Fruit fly (Drosophila melanogaster) whole organism, embryonic: Measurements from ENCODE around the gene CG2021.
A peak's percentile ranks its signal among the peaks of the same experiment; 100 is the strongest.

ENCODE experiments used
- ATbp ChIP-seq: fragments of 200-800 bp; sonication (Bioruptor generic); optimal IDR thresholded peaks from 2 replicates; lab custom pipeline; 2017; ENCODE audit warnings: missing biosample characterization, mild to moderate bottlenecking, missing genetic modification characterization, missing genetic modification reagents
- Atf-2 ChIP-seq: fragments of 200-800 bp; sonication (Bioruptor generic); optimal IDR thresholded peaks from 2 replicates; lab custom pipeline; 2016; ENCODE audit warnings: missing biosample characterization, missing genetic modification characterization
- Blimp-1 ChIP-seq: fragments of 200-800 bp; sonication (Bioruptor generic); optimal IDR thresholded peaks from 3 replicates; lab custom pipeline; 2018; ENCODE audit warnings: missing biosample characterization, missing genetic modification characterization, mild to moderate bottlenecking, moderate library complexity, missing genetic modification reagents
- BtbVII ChIP-seq: fragments of 200-800 bp; sonication (Bioruptor generic); optimal IDR thresholded peaks from 3 replicates; lab custom pipeline; 2017; ENCODE audit warnings: missing biosample characterization, mild to moderate bottlenecking, missing genetic modification characterization
- CG10543 ChIP-seq: fragments of 200-800 bp; sonication (Bioruptor generic); optimal IDR thresholded peaks from 3 replicates; lab custom pipeline; 2017; ENCODE audit warnings: missing biosample characterization, mild to moderate bottlenecking, missing genetic modification characterization, moderate library complexity
- CG12744 ChIP-seq: fragments of 200-800 bp; sonication (Bioruptor generic); optimal IDR thresholded peaks from 2 replicates; lab custom pipeline; 2016; ENCODE audit warnings: missing biosample characterization, missing genetic modification characterization
- CG15479 ChIP-seq: fragments of 200-800 bp; sonication (Bioruptor generic); optimal IDR thresholded peaks from 3 replicates; lab custom pipeline; 2019; ENCODE audit warnings: missing biosample characterization, mild to moderate bottlenecking, missing genetic modification characterization, moderate library complexity
- CG15514 ChIP-seq: fragments of 200-800 bp; sonication (Bioruptor generic); optimal IDR thresholded peaks from 3 replicates; lab custom pipeline; 2017; ENCODE audit warnings: missing biosample characterization, missing genetic modification characterization, mild to moderate bottlenecking, moderate library complexity, missing genetic modification reagents
- CG15601 ChIP-seq: fragments of 200-800 bp; sonication (Bioruptor generic); optimal IDR thresholded peaks from 3 replicates; lab custom pipeline; 2019; ENCODE audit warnings: missing biosample characterization, mild to moderate bottlenecking, missing genetic modification characterization, moderate library complexity
- CG1602 ChIP-seq: fragments of 200-800 bp; sonication (Bioruptor generic); optimal IDR thresholded peaks from 3 replicates; lab custom pipeline; 2016; ENCODE audit warnings: missing biosample characterization, missing genetic modification characterization
- CG17328 ChIP-seq: fragments of 200-800 bp; sonication (Bioruptor generic); IDR thresholded peaks from 2 replicates; pipeline ENCODE4 v1.3.6; 2022; ENCODE audit warnings: missing biosample characterization, missing genetic modification characterization
- CG18476 ChIP-seq: fragments of 200-800 bp; sonication (Bioruptor generic); optimal IDR thresholded peaks from 2 replicates; lab custom pipeline; 2016; ENCODE audit warnings: missing biosample characterization, mild to moderate bottlenecking, missing genetic modification characterization
- CG31365 ChIP-seq: fragments of 200-800 bp; sonication (Bioruptor generic); optimal IDR thresholded peaks from 2 replicates; lab custom pipeline; 2018; ENCODE audit warnings: missing biosample characterization, mild to moderate bottlenecking, missing genetic modification characterization
- CG3407 ChIP-seq: fragments of 200-800 bp; sonication (Bioruptor generic); optimal IDR thresholded peaks from 2 replicates; lab custom pipeline; 2018; ENCODE audit warnings: missing biosample characterization, mild to moderate bottlenecking, missing genetic modification characterization
- CG34224 ChIP-seq: fragments of 200-800 bp; sonication (Bioruptor generic); IDR thresholded peaks from 3 replicates; pipeline ENCODE4 v1.3.6; 2022; ENCODE audit warnings: missing biosample characterization, missing genetic modification characterization; ENCODE audit not compliant: partially characterized antibody
- CG43689 ChIP-seq: fragments of 200-800 bp; sonication (Bioruptor generic); IDR thresholded peaks from 2 replicates; pipeline ENCODE4 v1.3.6; 2022; ENCODE audit warnings: missing biosample characterization, missing genetic modification characterization
- CG4854 ChIP-seq: fragments of 200-800 bp; sonication (Bioruptor generic); optimal IDR thresholded peaks from 2 replicates; lab custom pipeline; 2016; ENCODE audit warnings: missing biosample characterization, missing genetic modification characterization, inconsistent platforms
- CG5245 ChIP-seq: fragments of 200-800 bp; sonication (Bioruptor generic); optimal IDR thresholded peaks from 3 replicates; lab custom pipeline; 2016; ENCODE audit warnings: missing biosample characterization, missing genetic modification characterization
- CG6654 ChIP-seq: fragments of 200-800 bp; sonication (Bioruptor generic); optimal IDR thresholded peaks from 2 replicates; lab custom pipeline; 2017; ENCODE audit warnings: missing biosample characterization, mild to moderate bottlenecking, missing genetic modification characterization
- CG6765 ChIP-seq: fragments of 200-800 bp; sonication (Bioruptor generic); optimal IDR thresholded peaks from 3 replicates; lab custom pipeline; 2017; ENCODE audit warnings: missing biosample characterization, mild to moderate bottlenecking, missing genetic modification characterization
- CG6854 ChIP-seq: fragments of 200-800 bp; sonication (Bioruptor generic); optimal IDR thresholded peaks from 3 replicates; lab custom pipeline; 2017; ENCODE audit warnings: missing biosample characterization, mild to moderate bottlenecking, missing genetic modification characterization
- CTCF ChIP-seq: fragments of 200-800 bp; sonication (Bioruptor generic); optimal IDR thresholded peaks from 2 replicates; lab custom pipeline; 2017; ENCODE audit warnings: missing biosample characterization, mild to moderate bottlenecking, missing genetic modification characterization, moderate library complexity
- Chrac-16 ChIP-seq: fragments of 200-800 bp; sonication (Bioruptor generic); optimal IDR thresholded peaks from 3 replicates; lab custom pipeline; 2016; ENCODE audit warnings: missing biosample characterization, missing genetic modification characterization
- Ets97D ChIP-seq: fragments of 200-800 bp; sonication (Bioruptor generic); optimal IDR thresholded peaks from 3 replicates; lab custom pipeline; 2016; ENCODE audit warnings: missing biosample characterization, missing genetic modification characterization
- HLH4C ChIP-seq: fragments of 200-800 bp; sonication (Bioruptor generic); IDR thresholded peaks from 3 replicates; pipeline ENCODE4 v1.3.6; 2022; ENCODE audit warnings: missing biosample characterization, missing genetic modification characterization; ENCODE audit not compliant: partially characterized antibody
- Hmx ChIP-seq: fragments of 200-800 bp; sonication (Bioruptor generic); optimal IDR thresholded peaks from 2 replicates; lab custom pipeline; 2016; ENCODE audit warnings: missing biosample characterization, missing genetic modification characterization
- Hr51 ChIP-seq, 2 experiments: fragments of 200-800 bp; sonication (Bioruptor generic); optimal IDR thresholded peaks; 2 replicates in 1 of 2; 3 replicates in 1 of 2; lab custom pipeline; 2016 to 2018; ENCODE audit warnings: missing biosample characterization in 2 of 2, missing genetic modification characterization in 2 of 2, mild to moderate bottlenecking in 1 of 2, moderate library complexity in 1 of 2
- Hr78 ChIP-seq, 2 experiments: fragments of 200-800 bp in 1 of 2; fragments of >200 bp in 1 of 2; sonication (Bioruptor generic) in 1 of 2; optimal IDR thresholded peaks; 2 replicates each; lab custom pipeline; 2017 to 2019; ENCODE audit warnings: missing biosample characterization in 2 of 2, missing genetic modification characterization in 2 of 2, mild to moderate bottlenecking in 1 of 2, moderate library complexity in 1 of 2
- Jarid2 ChIP-seq: fragments of 200-800 bp; sonication (Bioruptor generic); optimal IDR thresholded peaks from 3 replicates; lab custom pipeline; 2017; ENCODE audit warnings: mild to moderate bottlenecking, missing biosample characterization, missing genetic modification reagents, missing genetic modification characterization
- Med ChIP-seq: fragments of 200-800 bp; sonication (Bioruptor generic); peaks from one replicate; lab custom pipeline; 2016; ENCODE audit warnings: missing biosample characterization, missing genetic modification characterization, mild to moderate bottlenecking, inconsistent platforms, moderate library complexity
- Oaz ChIP-seq: fragments of 200-800 bp; sonication (Bioruptor generic); IDR thresholded peaks from 2 replicates; pipeline ENCODE4 v1.3.6; 2022; ENCODE audit warnings: missing biosample characterization, missing genetic modification characterization
- Optix ChIP-seq: fragments of 200-800 bp; sonication (Bioruptor generic); IDR thresholded peaks from 3 replicates; pipeline ENCODE4 v1.3.6; 2022; ENCODE audit warnings: missing biosample characterization, missing genetic modification characterization
- Scr ChIP-seq: fragments of 200-800 bp; sonication (Bioruptor generic); IDR thresholded peaks from 2 replicates; pipeline ENCODE4 v1.3.6; 2022; ENCODE audit warnings: missing biosample characterization, missing genetic modification characterization; ENCODE audit not compliant: partially characterized antibody
- Xbp1 ChIP-seq: fragments of 200-800 bp; sonication (Bioruptor generic); optimal IDR thresholded peaks from 3 replicates; lab custom pipeline; 2016; ENCODE audit warnings: missing biosample characterization, mild to moderate bottlenecking, missing genetic modification characterization
- ato ChIP-seq: fragments of 200-800 bp; sonication (Bioruptor generic); IDR thresholded peaks from 2 replicates; pipeline ENCODE4 v1.3.6; 2022; ENCODE audit warnings: missing biosample characterization, missing genetic modification characterization; ENCODE audit not compliant: partially characterized antibody
- bbx ChIP-seq: fragments of 200-800 bp; sonication (Bioruptor generic); IDR thresholded peaks from 2 replicates; pipeline ENCODE4 v1.3.6; 2022; ENCODE audit warnings: missing biosample characterization, missing genetic modification characterization; ENCODE audit not compliant: partially characterized antibody
- chif ChIP-seq, 2 experiments: fragments of 200-800 bp; sonication (Bioruptor generic); optimal IDR thresholded peaks; 3 replicates each; lab custom pipeline; 2016; ENCODE audit warnings: missing biosample characterization in 2 of 2, missing genetic modification characterization in 2 of 2
- chinmo ChIP-seq: fragments of 200-800 bp; sonication (Bioruptor generic); IDR thresholded peaks from 4 replicates; pipeline ENCODE4 v1.3.6; 2022; ENCODE audit warnings: missing biosample characterization, missing genetic modification characterization; ENCODE audit not compliant: partially characterized antibody
- dimm ChIP-seq: fragments of 200-800 bp; sonication (Bioruptor generic); IDR thresholded peaks from 2 replicates; pipeline ENCODE4 v1.3.6; 2022; ENCODE audit warnings: missing biosample characterization, missing genetic modification characterization
- disco-r ChIP-seq: fragments of 200-800 bp; sonication (Bioruptor generic); optimal IDR thresholded peaks from 2 replicates; lab custom pipeline; 2016; ENCODE audit warnings: missing biosample characterization, missing genetic modification characterization
- dysf ChIP-seq: fragments of 200-800 bp; sonication (Bioruptor generic); IDR thresholded peaks from 3 replicates; pipeline ENCODE4 v1.3.6; 2022; ENCODE audit warnings: missing biosample characterization, missing genetic modification characterization
- gcm2 ChIP-seq: fragments of 200-800 bp; sonication (Bioruptor generic); optimal IDR thresholded peaks from 2 replicates; lab custom pipeline; 2016; ENCODE audit warnings: missing biosample characterization, missing genetic modification characterization
- grn ChIP-seq: fragments of 200-800 bp; sonication (Bioruptor generic); optimal IDR thresholded peaks from 3 replicates; lab custom pipeline; 2017; ENCODE audit warnings: missing biosample characterization, missing genetic modification characterization
- kni ChIP-seq: fragments of 200-800 bp; sonication (Bioruptor generic); optimal IDR thresholded peaks from 3 replicates; lab custom pipeline; 2017; ENCODE audit warnings: mild to moderate bottlenecking, missing biosample characterization, missing genetic modification reagents, missing genetic modification characterization
- nau ChIP-seq: fragments of 200-800 bp; sonication (Bioruptor generic); optimal IDR thresholded peaks from 3 replicates; lab custom pipeline; 2017; ENCODE audit warnings: missing biosample characterization, mild to moderate bottlenecking, missing genetic modification characterization, missing genetic modification reagents
- nom ChIP-seq: fragments of 200-800 bp; sonication (Bioruptor generic); optimal IDR thresholded peaks from 2 replicates; lab custom pipeline; 2017; ENCODE audit warnings: missing biosample characterization, missing genetic modification characterization, mild to moderate bottlenecking, moderate library complexity, missing genetic modification reagents
- pfk ChIP-seq: fragments of 200-800 bp; sonication (Bioruptor generic); optimal IDR thresholded peaks from 2 replicates; lab custom pipeline; 2018; ENCODE audit warnings: missing biosample characterization, mild to moderate bottlenecking, missing genetic modification characterization, moderate library complexity
- pho ChIP-seq: fragments of 200-800 bp; sonication (Bioruptor generic); optimal IDR thresholded peaks from 2 replicates; lab custom pipeline; 2016; ENCODE audit warnings: missing biosample characterization, missing genetic modification characterization
- tll ChIP-seq, 2 experiments: fragments of 200-800 bp in 1 of 2; fragments of >200 bp in 1 of 2; sonication (Bioruptor generic) in 1 of 2; optimal IDR thresholded peaks; 2 replicates each; lab custom pipeline; 2017 to 2019; ENCODE audit warnings: missing biosample characterization in 2 of 2, missing genetic modification characterization in 2 of 2, mild to moderate bottlenecking in 1 of 2, moderate library complexity in 1 of 2

CG2021 gene

DNA sequence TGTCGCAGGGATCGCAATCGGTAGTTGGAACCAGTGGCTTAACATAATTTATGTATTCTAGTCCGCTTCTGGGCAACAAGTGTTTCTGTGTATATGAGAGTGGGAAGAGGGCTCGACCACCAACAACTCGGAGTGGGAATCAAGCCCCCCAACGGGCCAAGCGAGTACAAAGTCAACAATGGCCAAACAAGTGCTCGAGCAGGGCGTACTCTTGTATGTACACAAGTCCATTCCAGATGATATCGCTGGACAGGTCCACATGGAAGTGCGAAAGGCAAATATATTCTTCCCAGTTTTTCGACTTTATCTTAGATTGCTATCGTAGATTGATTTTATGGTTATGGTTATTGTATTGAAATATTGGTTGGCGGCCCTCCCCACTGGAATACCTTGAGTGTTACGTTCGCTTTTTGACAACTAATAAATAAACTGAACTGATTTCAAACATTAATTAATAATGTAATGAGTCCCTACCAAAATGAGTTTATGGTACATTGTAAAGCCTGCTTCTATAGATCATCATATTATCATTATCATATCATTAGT is 34.6 kb downstream of the CG2021 start (continued):
- no peak for TF ChIP-seq Xbp1 (GFP tag; lab: Kevin White, UChicago)
- TF ChIP-seq grn (GFP tag; lab: Kevin White, UChicago), result peak; percentile 95
- TF ChIP-seq Oaz, result no peak
- no peak for TF ChIP-seq Optix (GFP tag; lab: Robert Waterston, UW)
- peak; percentile 19 for TF ChIP-seq CG15601 (tag; lab: Kevin White, UChicago)
- no peak for TF ChIP-seq HLH4C (GFP tag; lab: Robert Waterston, UW)
- no peak for TF ChIP-seq chif (GFP tag; optimal IDR thresholded peaks at IDR 0.05; lab: Kevin White, UChicago)
- no peak for TF ChIP-seq Scr (GFP tag; lab: Robert Waterston, UW)
- TF ChIP-seq CG6854 (GFP tag; lab: Kevin White, UChicago), result peak; percentile 21
- no peak for TF ChIP-seq dysf (GFP tag; lab: Robert Waterston, UW)
- no peak for TF ChIP-seq ato (GFP tag; lab: Robert Waterston, UW)
- TF ChIP-seq CG10543 (GFP tag; lab: Kevin White, UChicago), result no peak
- TF ChIP-seq chinmo, result no peak; the same call in 3 of the 4 replicates
- TF ChIP-seq Chrac-16 (GFP tag; lab: Kevin White, UChicago), result no peak
- peak; percentile 9 for TF ChIP-seq Jarid2 (GFP tag; lab: Kevin White, UChicago)
- no peak for TF ChIP-seq pho (GFP tag; lab: Kevin White, UChicago)
- peak; percentile 2 for TF ChIP-seq CG6765 (GFP tag; lab: Kevin White, UChicago)
- TF ChIP-seq CG5245 (GFP tag; lab: Kevin White, UChicago), result no peak
- TF ChIP-seq Hmx (GFP tag; lab: Kevin White, UChicago), result no peak
- no peak for TF ChIP-seq CG12744 (GFP tag; lab: Kevin White, UChicago)
- peak; percentile 58 for TF ChIP-seq Med (GFP tag; lab: Kevin White, UChicago)
- TF ChIP-seq CG4854 (GFP tag; lab: Kevin White, UChicago), result no peak
- TF ChIP-seq CG3407 (GFP tag; lab: Kevin White, UChicago), result peak; percentile 11
- TF ChIP-seq CTCF (GFP tag; lab: Kevin White, UChicago), result no peak
- TF ChIP-seq Blimp-1 (GFP tag; lab: Kevin White, UChicago), result no peak
- no peak for TF ChIP-seq Ets97D (GFP tag; lab: Kevin White, UChicago)
- TF ChIP-seq BtbVII, result peak; percentile 40
- TF ChIP-seq dimm (GFP tag; lab: Robert Waterston, UW), result no peak
- TF ChIP-seq ATbp (GFP tag; lab: Kevin White, UChicago), result peak; percentile 48
- TF ChIP-seq CG15514, result peak; percentile 36
- no peak for TF ChIP-seq Atf-2 (GFP tag; lab: Kevin White, UChicago)
- TF ChIP-seq Hr51 (GFP tag; optimal IDR thresholded peaks at IDR 0.05; lab: Kevin White, UChicago), result no peak
- TF ChIP-seq CG34224, result no peak
- TF ChIP-seq gcm2 (GFP tag; lab: Kevin White, UChicago), result no peak
- no peak for TF ChIP-seq CG18476 (GFP tag; lab: Kevin White, UChicago)
- TF ChIP-seq kni, result peak; percentile 13
- TF ChIP-seq nom, result no peak
- peak; percentile 5 for TF ChIP-seq nau (GFP tag; lab: Kevin White, UChicago)
- no peak for TF ChIP-seq disco-r (GFP tag; lab: Kevin White, UChicago)
- TF ChIP-seq pfk, result no peak
- no peak for TF ChIP-seq tll (GFP tag; optimal IDR thresholded peaks at IDR 0.05; lab: Kevin White, UChicago)
- TF ChIP-seq bbx (GFP tag; lab: Robert Waterston, UW), result no peak
- no peak for TF ChIP-seq CG43689 (GFP tag; lab: Robert Waterston, UW)
- no peak for TF ChIP-seq CG15479 (GFP tag; lab: Kevin White, UChicago)
- no peak for TF ChIP-seq CG6654 (GFP tag; lab: Kevin White, UChicago)
- no peak for TF ChIP-seq CG17328
- TF ChIP-seq CG1602 (GFP tag; lab: Kevin White, UChicago), result no peak
- TF ChIP-seq Hr78 (GFP tag; optimal IDR thresholded peaks at IDR 0.05; lab: Kevin White, UChicago), result no peak
- peak; percentile 35 for TF ChIP-seq CG31365 (tag; lab: Kevin White, UChicago)
